Worm (Caenorhabditis elegans) whole organism, midembryonic: Measurements from ENCODE around the gene fbxa-14.

Experiments
- T22C8.4 ChIP-seq: fragments of 200-800 bp; sonication (Bioruptor generic); IDR thresholded peaks from 2 replicates; pipeline ENCODE4 v1.3.6; 2022; ENCODE audit warnings: missing genetic modification characterization, missing compliant biosample characterization
- flt-1 ChIP-seq: fragments of 200-800 bp; sonication (Bioruptor generic); IDR thresholded peaks from 2 replicates; pipeline ENCODE4 v1.3.6; 2022; ENCODE audit warnings: missing genetic modification characterization, missing compliant biosample characterization
- med-1 ChIP-seq: sonication (generic microtip); optimal IDR thresholded peaks from 2 replicates; lab custom pipeline; 2017; ENCODE audit warnings: missing genetic modification characterization, mild to moderate bottlenecking, missing compliant biosample characterization, antibody characterized with exemption, missing genetic modification reagents; ENCODE audit not compliant: insufficient read depth
- ref-1 ChIP-seq: fragments of 200-800 bp; sonication (Bioruptor generic); conservative IDR thresholded peaks from 2 replicates; pipeline ENCODE4 v1.3.6; 2022; ENCODE audit warnings: missing genetic modification reagents, missing genetic modification characterization, missing compliant biosample characterization
- tab-1 ChIP-seq: fragments of 200-800 bp; sonication (Bioruptor generic); IDR thresholded peaks from 2 replicates; pipeline ENCODE4 v1.3.6; 2022; ENCODE audit warnings: missing genetic modification characterization, missing compliant biosample characterization
- ztf-23 ChIP-seq: fragments of 200-800 bp; sonication (Bioruptor generic); IDR thresholded peaks from 2 replicates; pipeline ENCODE4 v1.3.6; 2022; ENCODE audit warnings: missing genetic modification reagents, missing genetic modification characterization, missing compliant biosample characterization
- ztf-29 ChIP-seq: fragments of 200-800 bp; sonication (Bioruptor generic); IDR thresholded peaks from 2 replicates; pipeline ENCODE4 v1.3.6; 2022; ENCODE audit warnings: missing genetic modification reagents, missing genetic modification characterization, missing compliant biosample characterization

DNA sequence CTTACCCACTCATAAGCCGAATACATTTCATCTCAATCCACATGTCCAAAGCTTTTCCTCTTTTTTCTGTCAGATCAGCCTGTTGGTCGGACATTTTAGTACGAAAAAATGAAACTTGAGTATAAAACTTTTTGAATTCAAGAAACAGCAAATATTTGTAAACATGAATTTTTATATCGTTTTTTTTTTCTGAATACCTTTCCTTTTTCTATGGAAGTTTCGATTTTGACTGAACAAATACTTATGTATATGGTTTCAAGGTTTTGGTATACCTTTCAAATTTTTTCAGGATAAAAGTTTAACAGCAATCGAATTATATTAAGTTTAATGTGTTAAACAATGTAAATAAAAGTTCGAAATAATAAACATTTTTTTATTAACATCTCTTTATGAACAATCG, 15.8 kb upstream of the fbxa-14 start, which contains the start of gene fbxa-5:
- TF ChIP-seq ztf-23 (GFP tag; lab: Robert Waterston, UW), result no peak
- no peak for TF ChIP-seq flt-1 (GFP tag; lab: Robert Waterston, UW)
- TF ChIP-seq T22C8.4 (GFP tag; lab: Robert Waterston, UW), result no peak
- TF ChIP-seq ztf-29 (GFP tag; lab: Robert Waterston, UW), result no peak
- TF ChIP-seq ref-1 (GFP tag; lab: Robert Waterston, UW), result no peak
- no peak for TF ChIP-seq tab-1
- TF ChIP-seq med-1 (GFP tag; lab: Kevin White, UChicago), result no peak
